Worm (Caenorhabditis elegans) whole organism, L1 larva: Measurements from ENCODE around the gene C36C9.12.
"Not testable (repeated sequence)": the region's sequence is repeated elsewhere in the genome, so short reads cannot be mapped to it uniquely, and the experiment has no call there.

Experiments
- nhr-20 ChIP-seq: sonication (generic microtip); optimal IDR thresholded peaks from 2 replicates; lab custom pipeline; 2016; ENCODE audit warnings: mild to moderate bottlenecking, missing genetic modification characterization, missing compliant biosample characterization
- unc-98 ChIP-seq: fragments of 200-800 bp; sonication (Bioruptor generic); IDR thresholded peaks from 2 replicates; pipeline ENCODE4 v1.3.6; 2022; ENCODE audit warnings: missing genetic modification characterization, missing compliant biosample characterization

- not testable (repeated sequence) for TF ChIP-seq unc-98 (GFP tag; lab: Robert Waterston, UW); nhr-20 (tag; lab: Kevin White, UChicago)
Measured at ce11 chrX:1696879-1697278, 7.0 kb upstream of the C36C9.12 start, which contains the start of gene C36C9.4.
